Fruit fly (Drosophila melanogaster): ENCODE results near the gene CG15546.

The CG15546 gene

DNA sequence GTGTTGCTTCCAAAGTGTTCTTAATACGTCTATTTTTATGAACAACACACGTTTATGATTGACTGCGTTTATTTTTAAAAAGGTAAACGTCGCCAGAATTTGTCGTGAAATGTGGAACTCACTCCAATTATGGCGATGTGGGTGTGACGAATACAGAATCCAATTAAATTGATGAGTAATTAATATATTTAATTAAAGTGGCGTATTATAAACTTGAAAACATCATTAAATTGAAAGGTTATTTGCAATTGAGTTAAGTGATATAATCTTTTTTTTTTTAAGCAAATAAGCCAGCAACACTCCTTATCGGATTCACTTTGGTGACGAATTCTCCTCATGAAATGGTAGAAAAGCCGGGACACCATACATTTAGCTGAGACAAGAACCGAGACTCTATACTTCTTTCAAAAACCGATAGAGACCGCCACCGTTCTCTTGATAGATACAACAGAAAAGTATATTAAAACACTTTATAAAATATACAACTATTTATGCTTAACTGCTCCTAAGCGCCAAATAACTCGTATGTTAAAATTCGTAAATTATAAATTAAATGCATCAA lies 5.6 kb downstream of the CG15546 start (continued):
- TF ChIP-seq slbo (GFP tag; IDR thresholded peaks at IDR 0.05), result peak; percentile 8; the same call in 1 of the 2 replicates
- TF ChIP-seq Fer3 (tag; optimal IDR thresholded peaks at IDR 0.05), result no peak
- peak; percentile 16; the same call in 1 of the 2 replicates for TF ChIP-seq Ada2b (GFP tag; IDR thresholded peaks at IDR 0.05)
- TF ChIP-seq CG6654 (GFP tag; optimal IDR thresholded peaks at IDR 0.05), result no peak
- TF ChIP-seq gem (tag; optimal IDR thresholded peaks at IDR 0.05), result peak; percentile 15
- 0 out of 3 replicates have a peak, but pooled peaks have one; percentile 6 for TF ChIP-seq zfh1 (GFP tag; IDR thresholded peaks at IDR 0.05)
- peak; percentile 11 for TF ChIP-seq Chrac-16 (GFP tag; optimal IDR thresholded peaks at IDR 0.05)
- TF ChIP-seq Lhr (GFP tag; optimal IDR thresholded peaks at IDR 0.05), result peak; percentile 16
- TF ChIP-seq Rfx (GFP tag; IDR thresholded peaks at IDR 0.05), result peak; percentile 53
- peak; percentile 8 for TF ChIP-seq Ets97D (GFP tag; optimal IDR thresholded peaks at IDR 0.05)
- TF ChIP-seq Pdp1 (GFP tag; optimal IDR thresholded peaks at IDR 0.05), result peak in 1 of 2 experiments; percentile 1
- TF ChIP-seq CG1603 (tag; optimal IDR thresholded peaks at IDR 0.05), result peak; percentile 2
- peak; percentile 98 for TF ChIP-seq Meics (GFP tag; optimal IDR thresholded peaks at IDR 0.05)
- peak; percentile 66 for TF ChIP-seq Ets65A (GFP tag)
- TF ChIP-seq CG13287 (GFP tag; IDR thresholded peaks at IDR 0.05; ENCODE audit: partially characterized antibody), result peak; percentile 19; the same call in 1 of the 2 replicates

DNA sequence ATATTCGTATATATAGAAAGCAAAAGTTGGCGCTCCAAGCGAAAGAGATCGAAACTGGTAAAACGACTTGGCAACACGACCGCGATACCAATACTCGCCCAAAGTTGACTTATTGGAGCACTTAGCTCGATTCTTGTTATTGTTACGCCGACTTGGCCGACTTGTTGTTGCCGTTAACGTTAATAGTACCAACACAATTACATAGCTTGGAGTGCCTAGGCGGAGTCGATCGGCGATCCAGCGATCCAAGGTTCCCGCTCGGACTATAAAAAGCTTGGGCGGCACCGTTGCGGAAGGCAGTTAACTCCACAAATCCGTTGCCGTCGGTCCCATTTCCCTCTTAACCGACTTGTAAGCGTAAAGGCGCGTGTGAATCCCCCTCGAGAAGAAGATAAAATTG lies 8.8 kb downstream of the CG15546 start, which contains the start of gene Cpr100A:
Gene Cpr100A (plus strand): TSS at position 290 of the 400 bp plus-strand sequence.
- TF ChIP-seq Sin3A (optimal IDR thresholded peaks at IDR 0.05), result no peak
- peak; percentile 24 for TF ChIP-seq Blimp-1 (GFP tag; optimal IDR thresholded peaks at IDR 0.05)

DNA sequence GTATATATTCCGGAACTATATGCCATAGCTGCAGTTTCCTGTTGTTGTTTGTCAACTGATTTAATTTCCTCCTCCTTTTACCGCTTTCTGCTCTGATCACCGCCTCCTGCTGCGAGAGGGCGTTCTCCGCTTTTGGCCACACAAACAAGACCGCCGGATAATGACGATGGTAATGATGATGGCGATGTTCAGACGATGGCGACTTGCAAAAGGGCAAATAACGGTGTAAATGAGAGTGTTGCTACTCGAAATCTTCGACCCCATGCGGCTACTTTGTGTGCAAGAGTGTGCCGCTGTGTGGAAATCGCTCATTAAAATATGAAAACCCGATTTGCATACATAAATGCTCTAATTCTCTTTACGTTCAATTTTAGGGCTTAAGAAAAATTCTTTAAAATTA lies 10.1 kb downstream of the CG15546 start:
- TF ChIP-seq Ets65A (GFP tag) (peak; percentile 72), D (optimal IDR thresholded peaks at IDR 0.05) (peak; percentile 41), D (GFP tag; optimal IDR thresholded peaks at IDR 0.05) (no peak), CG11504 (tag; optimal IDR thresholded peaks at IDR 0.05) (no peak), ap (GFP tag; IDR thresholded peaks at IDR 0.05) (0 out of 2 replicates have a peak, but pooled peaks have one; percentile 1), zen (tag; optimal IDR thresholded peaks at IDR 0.05) (peak; percentile 82)

DNA sequence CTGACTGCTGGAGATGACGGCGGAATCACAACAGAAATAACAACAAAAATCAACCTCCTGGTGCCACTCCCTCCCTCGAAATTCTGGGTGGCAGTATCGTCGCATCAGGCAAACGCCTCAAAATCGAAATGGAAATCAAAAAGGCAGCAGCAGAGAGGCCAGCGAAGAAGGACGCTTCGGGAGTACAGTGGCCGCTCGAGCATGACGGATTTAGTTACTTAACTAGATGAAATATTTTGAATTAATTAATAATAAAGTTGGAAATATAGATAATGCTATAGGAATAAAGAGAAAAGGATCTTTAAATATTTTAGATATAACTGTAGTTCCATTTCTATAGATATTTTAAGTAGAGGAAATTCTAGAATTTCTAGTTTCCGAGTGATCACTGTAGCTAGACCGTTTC lies 10.6 kb downstream of the CG15546 start:
- peak; percentile 41 for TF ChIP-seq lab (GFP tag; optimal IDR thresholded peaks at IDR 0.05)
- peak; percentile 55 for TF ChIP-seq CoRest (tag; optimal IDR thresholded peaks at IDR 0.05)
- TF ChIP-seq nerfin-1 (tag; optimal IDR thresholded peaks at IDR 0.05), result peak; percentile 11
- TF ChIP-seq sim (GFP tag; IDR thresholded peaks at IDR 0.05), result no peak
- peak; percentile 8 for TF ChIP-seq CG17385 (GFP tag; optimal IDR thresholded peaks at IDR 0.05)
- TF ChIP-seq sens (GFP tag), result peak; percentile 77
- TF ChIP-seq Ptx1 (GFP tag; IDR thresholded peaks at IDR 0.05), result peak; percentile 41; the same call in 1 of the 2 replicates
- TF ChIP-seq Chrac-16 (GFP tag; optimal IDR thresholded peaks at IDR 0.05), result peak; percentile 25
- TF ChIP-seq CG18599 (GFP tag; optimal IDR thresholded peaks at IDR 0.05), result peak; percentile 42
- TF ChIP-seq CG8290 (GFP tag; optimal IDR thresholded peaks at IDR 0.05), result peak; percentile 0
- no peak for TF ChIP-seq CG8290 (tag; optimal IDR thresholded peaks at IDR 0.05)
- TF ChIP-seq ato (GFP tag; IDR thresholded peaks at IDR 0.05; ENCODE audit: partially characterized antibody), result no peak
- peak; percentile 42; the same call in 1 of the 2 replicates for TF ChIP-seq CG31441 (GFP tag; IDR thresholded peaks at IDR 0.05)
- TF ChIP-seq CG18619 (GFP tag; optimal IDR thresholded peaks at IDR 0.05), result peak; percentile 14
- peak; percentile 17 for TF ChIP-seq CG4424 (GFP tag; optimal IDR thresholded peaks at IDR 0.05)
- peak; percentile 33; the same call in 1 of the 2 replicates for TF ChIP-seq CG4360 (GFP tag; IDR thresholded peaks at IDR 0.05)
- TF ChIP-seq disco-r (GFP tag; optimal IDR thresholded peaks at IDR 0.05), result no peak
- no peak for TF ChIP-seq Sin3A (optimal IDR thresholded peaks at IDR 0.05)
- TF ChIP-seq nmo (GFP tag; optimal IDR thresholded peaks at IDR 0.05), result peak; percentile 37
- TF ChIP-seq cwo (GFP tag; optimal IDR thresholded peaks at IDR 0.05), result no peak
- TF ChIP-seq CG7357 (GFP tag; IDR thresholded peaks at IDR 0.05), result 0 out of 3 replicates have a peak, but pooled peaks have one; percentile 34
- TF ChIP-seq Stat92E (GFP tag; optimal IDR thresholded peaks at IDR 0.05), result no peak
- 0 out of 2 replicates have a peak, but pooled peaks have one; percentile 6 for TF ChIP-seq seq (GFP tag; IDR thresholded peaks at IDR 0.05)
- no peak for TF ChIP-seq sob (GFP tag; IDR thresholded peaks at IDR 0.05)
- peak; percentile 41 for TF ChIP-seq CG14710 (tag; optimal IDR thresholded peaks at IDR 0.05)
